ENCODE assay signal across 1 fruit fly cellular context in the genomic region with DNA sequence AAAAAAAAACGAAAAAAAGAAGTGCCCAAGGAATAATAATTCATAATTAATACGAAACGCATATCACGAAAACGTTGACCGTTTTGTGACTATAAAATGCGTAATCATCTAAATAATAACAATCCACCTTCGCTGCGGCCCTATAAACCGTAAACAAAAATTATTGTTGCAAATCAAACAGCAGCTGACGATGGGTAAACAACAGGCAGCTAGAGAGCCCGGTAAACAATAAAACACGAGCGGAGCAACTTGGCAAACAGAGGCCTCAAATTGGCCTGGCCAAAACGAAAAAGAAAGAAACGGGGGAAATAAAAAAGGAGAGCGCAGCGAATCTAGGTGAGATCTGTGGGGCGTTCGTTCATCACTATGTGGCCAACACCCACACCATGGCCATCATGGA.
A peak's percentile ranks its signal among the peaks of the same experiment; 100 is the strongest.
TF ChIP-seq lines count a peak whose summit lies in the region.

No protein-coding gene starts in this region.

TF ChIP-seq in whole organism, embryonic, 481 proteins besides CTCF, POLR2A, EP300 and RAD21 (continued from another document and continues in another):
- TF ChIP-seq Abd-B (GFP tag; optimal IDR thresholded peaks at IDR 0.05; lab: Kevin White, UChicago) (no peak), Dbx (GFP tag; IDR thresholded peaks at IDR 0.05; lab: Robert Waterston, UW) (peak; percentile 61; the same call in 2 of the 3 replicates), mam (GFP tag; optimal IDR thresholded peaks at IDR 0.05; lab: Kevin White, UChicago) (peak; percentile 29), CHES-1-like (GFP tag; optimal IDR thresholded peaks at IDR 0.05; lab: Kevin White, UChicago) (peak; percentile 73), ssp (GFP tag; IDR thresholded peaks at IDR 0.05; lab: Robert Waterston, UW) (no peak), CG7928 (GFP tag; optimal IDR thresholded peaks at IDR 0.05; lab: Kevin White, UChicago) (no peak), NFAT (GFP tag; IDR thresholded peaks at IDR 0.05; lab: Robert Waterston, UW) (peak; percentile 32; the same call in 1 of the 2 replicates), CG12155 (GFP tag; optimal IDR thresholded peaks at IDR 0.05; lab: Kevin White, UChicago) (no peak), MBD-R2 (GFP tag; IDR thresholded peaks at IDR 0.05; lab: Robert Waterston, UW) (0 out of 2 replicates have a peak, but pooled peaks have one; percentile 23), CG13624 (GFP tag; optimal IDR thresholded peaks at IDR 0.05; lab: Kevin White, UChicago) (peak; percentile 42), CG6765 (GFP tag; optimal IDR thresholded peaks at IDR 0.05; lab: Kevin White, UChicago) (peak; percentile 51), Kr (GFP tag; optimal IDR thresholded peaks at IDR 0.05; lab: Kevin White, UChicago) (no peak), Fer2 (tag; optimal IDR thresholded peaks at IDR 0.05; lab: Kevin White, UChicago) (peak; percentile 8), CG17361 (GFP tag; IDR thresholded peaks at IDR 0.05; lab: Robert Waterston, UW) (no peak), cg (GFP tag; optimal IDR thresholded peaks at IDR 0.05; lab: Kevin White, UChicago) (no peak), fd3F (GFP tag; optimal IDR thresholded peaks at IDR 0.05; lab: Kevin White, UChicago) (peak; percentile 38), Ssrp (tag; optimal IDR thresholded peaks at IDR 0.05; lab: Kevin White, UChicago) (no peak), prd (optimal IDR thresholded peaks at IDR 0.05; lab: Kevin White, UChicago) (no peak), prd (GFP tag; IDR thresholded peaks at IDR 0.05; lab: Robert Waterston, UW) (no peak), CG18599 (GFP tag; optimal IDR thresholded peaks at IDR 0.05; lab: Kevin White, UChicago) (peak; percentile 79), vvl (GFP tag; IDR thresholded peaks at IDR 0.05; lab: Robert Waterston, UW) (no peak), CG3407 (GFP tag; optimal IDR thresholded peaks at IDR 0.05; lab: Kevin White, UChicago) (no peak), CG18011 (GFP tag; optimal IDR thresholded peaks at IDR 0.05; lab: Kevin White, UChicago) (peak; percentile 44), CG7556 (GFP tag; optimal IDR thresholded peaks at IDR 0.05; lab: Kevin White, UChicago) (peak; percentile 17), Blimp-1 (GFP tag; optimal IDR thresholded peaks at IDR 0.05; lab: Kevin White, UChicago) (no peak), CG9727 (GFP tag; optimal IDR thresholded peaks at IDR 0.05; lab: Kevin White, UChicago) (peak; percentile 6), disco-r (GFP tag; optimal IDR thresholded peaks at IDR 0.05; lab: Kevin White, UChicago) (peak; percentile 54), E2f1 (GFP tag; IDR thresholded peaks at IDR 0.05; lab: Robert Waterston, UW) (no peak), z (GFP tag; IDR thresholded peaks at IDR 0.05; lab: Robert Waterston, UW) (no peak), CG4424 (GFP tag; optimal IDR thresholded peaks at IDR 0.05; lab: Kevin White, UChicago) (no peak), Rfx (GFP tag; IDR thresholded peaks at IDR 0.05; lab: Robert Waterston, UW) (peak; percentile 53; the same call in 1 of the 2 replicates), PHDP (tag; optimal IDR thresholded peaks at IDR 0.05; lab: Kevin White, UChicago) (peak; percentile 67), Neu2 (GFP tag; optimal IDR thresholded peaks at IDR 0.05; lab: Kevin White, UChicago; ENCODE audit: borderline replicate concordance) (no peak), da (GFP tag; optimal IDR thresholded peaks at IDR 0.05; lab: Kevin White, UChicago) (peak; percentile 55), odd (GFP tag; optimal IDR thresholded peaks at IDR 0.05; lab: Kevin White, UChicago) (peak; percentile 32), CG16863 (GFP tag; optimal IDR thresholded peaks at IDR 0.05; lab: Kevin White, UChicago) (no peak), gce (GFP tag; IDR thresholded peaks at IDR 0.05; lab: Robert Waterston, UW) (peak; percentile 15; the same call in 1 of the 3 replicates), CG10147 (GFP tag; optimal IDR thresholded peaks at IDR 0.05; lab: Kevin White, UChicago) (peak; percentile 15), CG10321 (GFP tag; IDR thresholded peaks at IDR 0.05; lab: Robert Waterston, UW) (no peak), CG11723 (GFP tag; optimal IDR thresholded peaks at IDR 0.05; lab: Kevin White, UChicago) (no peak), CG7987 (GFP tag; optimal IDR thresholded peaks at IDR 0.05; lab: Kevin White, UChicago) (peak; percentile 74), fd96Cb (tag; optimal IDR thresholded peaks at IDR 0.05; lab: Kevin White, UChicago) (no peak), CG13123 (GFP tag; optimal IDR thresholded peaks at IDR 0.05; lab: Kevin White, UChicago) (peak; percentile 6), fd64A (GFP tag; optimal IDR thresholded peaks at IDR 0.05; lab: Kevin White, UChicago) (no peak), B-H1 (GFP tag; IDR thresholded peaks at IDR 0.05; lab: Robert Waterston, UW) (no peak; the same call in 2 of the 3 replicates), exex (tag; optimal IDR thresholded peaks at IDR 0.05; lab: Kevin White, UChicago) (peak; percentile 23), CG8281 (tag; optimal IDR thresholded peaks at IDR 0.05; lab: Kevin White, UChicago) (no peak), CG12744 (GFP tag; optimal IDR thresholded peaks at IDR 0.05; lab: Kevin White, UChicago) (peak; percentile 39), pros (GFP tag; optimal IDR thresholded peaks at IDR 0.05; lab: Kevin White, UChicago) (no peak), CG12769 (tag; optimal IDR thresholded peaks at IDR 0.05; lab: Kevin White, UChicago) (peak; percentile 28), lov (optimal IDR thresholded peaks at IDR 0.05; lab: Kevin White, UChicago) (no peak), lov (GFP tag; IDR thresholded peaks at IDR 0.05; lab: Robert Waterston, UW) (no peak), CG10543 (GFP tag; optimal IDR thresholded peaks at IDR 0.05; lab: Kevin White, UChicago) (peak; percentile 62), maf-S (GFP tag; optimal IDR thresholded peaks at IDR 0.05; lab: Kevin White, UChicago) (peak; percentile 49), Atf6 (GFP tag; IDR thresholded peaks at IDR 0.05; lab: Robert Waterston, UW) (peak; percentile 63), ci (GFP tag; IDR thresholded peaks at IDR 0.05; lab: Robert Waterston, UW) (peak; percentile 48; the same call in 1 of the 3 replicates), fu2 (GFP tag; optimal IDR thresholded peaks at IDR 0.05; lab: Kevin White, UChicago) (peak; percentile 12), sr (GFP tag; IDR thresholded peaks at IDR 0.05; lab: Robert Waterston, UW) (peak; percentile 71; the same call in 2 of the 3 replicates), BtbVII (GFP tag; optimal IDR thresholded peaks at IDR 0.05; lab: Kevin White, UChicago) (peak; percentile 71), CG33213 (GFP tag; optimal IDR thresholded peaks at IDR 0.05; lab: Kevin White, UChicago) (peak; percentile 53), CG15011 (GFP tag; optimal IDR thresholded peaks at IDR 0.05; lab: Kevin White, UChicago) (peak; percentile 4), ERR (GFP tag; optimal IDR thresholded peaks at IDR 0.05; lab: Kevin White, UChicago) (peak; percentile 13), ATbp (GFP tag; optimal IDR thresholded peaks at IDR 0.05; lab: Kevin White, UChicago) (peak; percentile 42), ttk (GFP tag; IDR thresholded peaks at IDR 0.05; lab: Robert Waterston, UW) (no peak), Trl (optimal IDR thresholded peaks at IDR 0.05; lab: Kevin White, UChicago) (no peak), Trl (GFP tag; optimal IDR thresholded peaks at IDR 0.05; lab: Kevin White, UChicago) (peak; percentile 62), CG4404 (GFP tag; IDR thresholded peaks at IDR 0.05; lab: Robert Waterston, UW) (no peak), tx (GFP tag; optimal IDR thresholded peaks at IDR 0.05; lab: Kevin White, UChicago) (peak; percentile 8), zfh1 (GFP tag; IDR thresholded peaks at IDR 0.05; lab: Robert Waterston, UW) (no peak), fru (optimal IDR thresholded peaks at IDR 0.05; lab: Kevin White, UChicago) (no peak), HLH3B (GFP tag; IDR thresholded peaks at IDR 0.05; lab: Robert Waterston, UW) (no peak), Taf1 (GFP tag; IDR thresholded peaks at IDR 0.05; lab: Robert Waterston, UW) (no peak), dysf (GFP tag; IDR thresholded peaks at IDR 0.05; lab: Robert Waterston, UW) (no peak), CG17328 (GFP tag; IDR thresholded peaks at IDR 0.05; lab: Robert Waterston, UW) (no peak), Vsx1 (GFP tag; optimal IDR thresholded peaks at IDR 0.05; lab: Kevin White, UChicago) (peak; percentile 57), ase (GFP tag; IDR thresholded peaks at IDR 0.05; lab: Robert Waterston, UW) (no peak), CG8765 (GFP tag; IDR thresholded peaks at IDR 0.05; lab: Robert Waterston, UW) (no peak), Hsf (GFP tag; optimal IDR thresholded peaks at IDR 0.05; lab: Kevin White, UChicago) (peak; percentile 3), cwo (GFP tag; optimal IDR thresholded peaks at IDR 0.05; lab: Kevin White, UChicago) (peak; percentile 62), Dad (GFP tag; optimal IDR thresholded peaks at IDR 0.05; lab: Kevin White, UChicago) (peak; percentile 44), CG17359 (tag; optimal IDR thresholded peaks at IDR 0.05; lab: Kevin White, UChicago) (peak; percentile 32), CG11398 (GFP tag; optimal IDR thresholded peaks at IDR 0.05; lab: Kevin White, UChicago) (peak; percentile 64), CG12942 (GFP tag; optimal IDR thresholded peaks at IDR 0.05; lab: Kevin White, UChicago) (peak; percentile 11), dmrt99B (tag; optimal IDR thresholded peaks at IDR 0.05; lab: Kevin White, UChicago) (peak; percentile 34), CG18619 (GFP tag; optimal IDR thresholded peaks at IDR 0.05; lab: Kevin White, UChicago) (peak; percentile 64), Pdp1 (GFP tag; optimal IDR thresholded peaks at IDR 0.05; lab: Kevin White, UChicago) (peak; percentile 12 to 32), unc-4 (GFP tag; IDR thresholded peaks at IDR 0.05; lab: Robert Waterston, UW; ENCODE audit: partially characterized antibody) (no peak), CG31224 (GFP tag; IDR thresholded peaks at IDR 0.05; lab: Robert Waterston, UW) (0 out of 2 replicates have a peak, but pooled peaks have one; percentile 24), Nf-YC (tag; optimal IDR thresholded peaks at IDR 0.05; lab: Kevin White, UChicago) (no peak), caup (GFP tag; optimal IDR thresholded peaks at IDR 0.05; lab: Kevin White, UChicago; ENCODE audit: severe bottlenecking) (peak; percentile 69), toy (GFP tag; IDR thresholded peaks at IDR 0.05; lab: Robert Waterston, UW) (no peak), HmgZ (tag; optimal IDR thresholded peaks at IDR 0.05; lab: Kevin White, UChicago) (peak; percentile 40), bsh (GFP tag; optimal IDR thresholded peaks at IDR 0.05; lab: Kevin White, UChicago) (no peak), wdn (GFP tag; IDR thresholded peaks at IDR 0.05; lab: Robert Waterston, UW) (no peak), CG33557 (GFP tag; optimal IDR thresholded peaks at IDR 0.05; lab: Kevin White, UChicago) (no peak), br (optimal IDR thresholded peaks at IDR 0.05; lab: Kevin White, UChicago) (no peak), gro (GFP tag; optimal IDR thresholded peaks at IDR 0.05; lab: Kevin White, UChicago) (peak; percentile 60), CG15601 (tag; optimal IDR thresholded peaks at IDR 0.05; lab: Kevin White, UChicago) (no peak), org-1 (GFP tag; optimal IDR thresholded peaks at IDR 0.05; lab: Kevin White, UChicago) (peak; percentile 55), Myb (GFP tag; optimal IDR thresholded peaks at IDR 0.05; lab: Kevin White, UChicago) (peak; percentile 29), fd102C (GFP tag; optimal IDR thresholded peaks at IDR 0.05; lab: Kevin White, UChicago) (no peak), Drgx (GFP tag; IDR thresholded peaks at IDR 0.05; lab: Robert Waterston, UW) (no peak), jumu (GFP tag; optimal IDR thresholded peaks at IDR 0.05; lab: Kevin White, UChicago) (no peak), CG12659 (GFP tag; optimal IDR thresholded peaks at IDR 0.05; lab: Kevin White, UChicago) (peak; percentile 16), pho (GFP tag; optimal IDR thresholded peaks at IDR 0.05; lab: Kevin White, UChicago) (peak; percentile 61), repo (GFP tag; optimal IDR thresholded peaks at IDR 0.05; lab: Kevin White, UChicago) (no peak), Hr39 (optimal IDR thresholded peaks at IDR 0.05; lab: Kevin White, UChicago) (no peak), CG6175 (GFP tag; IDR thresholded peaks at IDR 0.05; lab: Robert Waterston, UW) (no peak), CG14050 (GFP tag; IDR thresholded peaks at IDR 0.05; lab: Robert Waterston, UW) (no peak), Fer1 (GFP tag; optimal IDR thresholded peaks at IDR 0.05; lab: Kevin White, UChicago) (peak; percentile 66), CrebB (tag; optimal IDR thresholded peaks at IDR 0.05; lab: Kevin White, UChicago) (peak; percentile 17), ind (GFP tag; optimal IDR thresholded peaks at IDR 0.05; lab: Kevin White, UChicago) (no peak), CG14014 (GFP tag; IDR thresholded peaks at IDR 0.05; lab: Robert Waterston, UW) (peak; percentile 59; the same call in 1 of the 2 replicates), CG9817 (tag; optimal IDR thresholded peaks at IDR 0.05; lab: Kevin White, UChicago) (peak; percentile 37), CG12071 (GFP tag; optimal IDR thresholded peaks at IDR 0.05; lab: Kevin White, UChicago) (peak; percentile 62), Awh (GFP tag; IDR thresholded peaks at IDR 0.05; lab: Robert Waterston, UW) (peak; percentile 57; the same call in 1 of the 2 replicates), Lhr (GFP tag; optimal IDR thresholded peaks at IDR 0.05; lab: Kevin White, UChicago) (no peak), CG3163 (GFP tag; optimal IDR thresholded peaks at IDR 0.05; lab: Kevin White, UChicago) (peak; percentile 24), CG16779 (GFP tag; IDR thresholded peaks at IDR 0.05; lab: Robert Waterston, UW) (no peak), CG6813 (GFP tag; optimal IDR thresholded peaks at IDR 0.05; lab: Kevin White, UChicago) (peak; percentile 59), Oli (tag; optimal IDR thresholded peaks at IDR 0.05; lab: Kevin White, UChicago) (no peak), CG10267 (tag; optimal IDR thresholded peaks at IDR 0.05; lab: Kevin White, UChicago) (no peak), CG3995 (GFP tag; optimal IDR thresholded peaks at IDR 0.05; lab: Kevin White, UChicago) (peak; percentile 17), CG43689 (GFP tag; IDR thresholded peaks at IDR 0.05; lab: Robert Waterston, UW) (no peak), CG3838 (GFP tag; optimal IDR thresholded peaks at IDR 0.05; lab: Kevin White, UChicago) (no peak), gfzf (GFP tag; optimal IDR thresholded peaks at IDR 0.05; lab: Kevin White, UChicago) (no peak), hkb (optimal IDR thresholded peaks at IDR 0.05; lab: Kevin White, UChicago) (no peak), hkb (GFP tag; IDR thresholded peaks at IDR 0.05; lab: Robert Waterston, UW) (peak; percentile 37; the same call in 1 of the 2 replicates), CG1233 (GFP tag; optimal IDR thresholded peaks at IDR 0.05; lab: Kevin White, UChicago) (peak; percentile 40), croc (GFP tag; conservative IDR thresholded peaks at IDR 0.05; lab: Robert Waterston, UW) (no peak)
